Worm (Caenorhabditis elegans) whole organism, L1 larva: ENCODE data around the gene D1053.2.

ENCODE experiments used
- C34B4.2 ChIP-seq: sonication (generic microtip); optimal IDR thresholded peaks from 2 replicates; lab custom pipeline; 2017; ENCODE audit warnings: mild to moderate bottlenecking, missing genetic modification characterization, missing compliant biosample characterization
- F16B12.6 ChIP-seq: fragments of 150-350 bp; optimal IDR thresholded peaks from 2 replicates; lab custom pipeline; 2014; ENCODE audit warnings: missing biosample characterization, missing genetic modification characterization
- ama-1 ChIP-seq: fragments of 150-350 bp; optimal IDR thresholded peaks from 2 replicates; lab custom pipeline; 2014
- blmp-1 ChIP-seq: fragments of 150-350 bp; optimal IDR thresholded peaks from 2 replicates; lab custom pipeline; 2014; ENCODE audit warnings: missing biosample characterization, missing genetic modification characterization
- ceh-63 ChIP-seq: fragments of 200-800 bp; sonication (Bioruptor generic); optimal IDR thresholded peaks from 2 replicates; lab custom pipeline; 2018; ENCODE audit warnings: mild to moderate bottlenecking, missing genetic modification characterization, missing compliant biosample characterization
- ces-1 ChIP-seq: fragments of 150-350 bp; optimal IDR thresholded peaks from 2 replicates; lab custom pipeline; 2014; ENCODE audit warnings: missing biosample characterization, missing genetic modification reagents, missing genetic modification characterization
- efl-1 ChIP-seq, 4 experiments: fragments of 150-350 bp; optimal IDR thresholded peaks in 3 of 4; peaks in 1 of 4; 1 replicate in 1 of 4; 2 replicates in 3 of 4; lab custom pipeline; 2014; ENCODE audit warnings: missing biosample characterization in 2 of 4, missing genetic modification characterization in 2 of 4, missing genetic modification reagents in 2 of 4
- efl-3 ChIP-seq: fragments of 200-800 bp; sonication (Bioruptor generic); optimal IDR thresholded peaks from 2 replicates; lab custom pipeline; 2018; ENCODE audit warnings: mild to moderate bottlenecking, missing genetic modification characterization, missing compliant biosample characterization
- egl-13 ChIP-seq: sonication (generic microtip); optimal IDR thresholded peaks from 2 replicates; lab custom pipeline; 2016; ENCODE audit warnings: missing genotype, missing genetic modification reagents, missing genetic modification characterization, missing compliant biosample characterization
- elt-3 ChIP-seq, 6 experiments: fragments of 150-350 bp in 1 of 6; sonication (generic microtip); optimal IDR thresholded peaks; 2 replicates each; lab custom pipeline; 2017 to 2018; ENCODE audit warnings: missing biosample characterization in 6 of 6, missing genetic modification characterization in 6 of 6, inconsistent platforms in 1 of 6
- fkh-10 ChIP-seq: sonication (generic microtip); optimal IDR thresholded peaks from 2 replicates; lab custom pipeline; 2017; ENCODE audit warnings: missing biosample characterization, missing genetic modification reagents, missing genetic modification characterization
- fkh-4 ChIP-seq: sonication (generic microtip); optimal IDR thresholded peaks from 2 replicates; lab custom pipeline; 2016; ENCODE audit warnings: missing compliant biosample characterization, missing genetic modification characterization, borderline replicate concordance
- fkh-8 ChIP-seq: sonication (generic microtip); optimal IDR thresholded peaks from 2 replicates; lab custom pipeline; 2016; ENCODE audit warnings: mild to moderate bottlenecking, missing genetic modification characterization, missing compliant biosample characterization
- hlh-17 ChIP-seq: fragments of 200-800 bp; sonication (Bioruptor generic); optimal IDR thresholded peaks from 2 replicates; lab custom pipeline; 2018; ENCODE audit warnings: missing genetic modification characterization, mild to moderate bottlenecking, missing compliant biosample characterization, moderate library complexity, borderline replicate concordance
- hpl-2 ChIP-seq: fragments of 150-350 bp; optimal IDR thresholded peaks from 2 replicates; lab custom pipeline; 2014; ENCODE audit warnings: missing biosample characterization, missing genetic modification reagents, missing genetic modification characterization
- irx-1 ChIP-seq: sonication (generic microtip); optimal IDR thresholded peaks from 2 replicates; lab custom pipeline; 2016; ENCODE audit warnings: missing genetic modification characterization, missing compliant biosample characterization
- isw-1 ChIP-seq: fragments of 200-800 bp; sonication (Bioruptor generic); IDR thresholded peaks from 2 replicates; pipeline ENCODE4 v1.3.6; 2022; ENCODE audit warnings: missing genetic modification characterization, missing compliant biosample characterization
- lin-14 ChIP-seq: fragments of 200-800 bp; sonication (Bioruptor generic); optimal IDR thresholded peaks from 2 replicates; lab custom pipeline; 2018; ENCODE audit warnings: mild to moderate bottlenecking, missing genetic modification characterization, moderate library complexity, missing compliant biosample characterization
- lin-35 ChIP-seq, 2 experiments: fragments of 150-350 bp; optimal IDR thresholded peaks; 2 replicates each; lab custom pipeline; 2014; ENCODE audit warnings: missing biosample characterization in 2 of 2, missing genetic modification characterization in 2 of 2, missing genetic modification reagents in 2 of 2
- lin-39 ChIP-seq: fragments of 150-350 bp; optimal IDR thresholded peaks from 2 replicates; lab custom pipeline; 2014; ENCODE audit warnings: missing biosample characterization, missing genetic modification reagents, missing genetic modification characterization
- lir-3 ChIP-seq: sonication (generic microtip); optimal IDR thresholded peaks from 2 replicates; lab custom pipeline; 2016; ENCODE audit warnings: mild to moderate bottlenecking, missing genetic modification characterization, moderate library complexity, missing compliant biosample characterization; ENCODE audit not compliant: poor library complexity
- lsy-2 ChIP-seq, 2 experiments: fragments of 150-350 bp; optimal IDR thresholded peaks; 2 replicates each; lab custom pipeline; 2014; ENCODE audit warnings: missing biosample characterization in 2 of 2, missing genetic modification characterization in 2 of 2
- mef-2 ChIP-seq: fragments of 150-350 bp; optimal IDR thresholded peaks from 2 replicates; lab custom pipeline; 2014; ENCODE audit warnings: missing biosample characterization, missing genetic modification characterization
- mep-1 ChIP-seq: fragments of 150-350 bp; optimal IDR thresholded peaks from 2 replicates; lab custom pipeline; 2014; ENCODE audit warnings: missing biosample characterization, missing genetic modification characterization
- nhr-11 ChIP-seq: fragments of 150-350 bp; optimal IDR thresholded peaks from 2 replicates; lab custom pipeline; 2014; ENCODE audit warnings: missing biosample characterization, missing genetic modification characterization
- nhr-19 ChIP-seq: fragments of 200-800 bp; sonication (Bioruptor generic); conservative IDR thresholded peaks from 2 replicates; pipeline ENCODE4 v1.3.6; 2022; ENCODE audit warnings: missing genetic modification characterization, missing compliant biosample characterization
- nhr-20 ChIP-seq: sonication (generic microtip); optimal IDR thresholded peaks from 2 replicates; lab custom pipeline; 2016; ENCODE audit warnings: mild to moderate bottlenecking, missing genetic modification characterization, missing compliant biosample characterization
- nhr-28 ChIP-seq: fragments of 150-350 bp; optimal IDR thresholded peaks from 2 replicates; lab custom pipeline; 2014; ENCODE audit warnings: missing biosample characterization, missing genetic modification characterization
- nhr-47 ChIP-seq: sonication (generic microtip); optimal IDR thresholded peaks from 2 replicates; lab custom pipeline; 2016; ENCODE audit warnings: mild to moderate bottlenecking, missing genetic modification characterization, moderate library complexity, missing compliant biosample characterization
- nhr-90 ChIP-seq: sonication (generic microtip); optimal IDR thresholded peaks from 2 replicates; lab custom pipeline; 2016; ENCODE audit warnings: mild to moderate bottlenecking, missing genetic modification characterization, missing compliant biosample characterization; ENCODE audit not compliant: poor library complexity
- pax-3 ChIP-seq: fragments of 200-800 bp; sonication (Bioruptor generic); optimal IDR thresholded peaks from 2 replicates; lab custom pipeline; 2018; ENCODE audit warnings: mild to moderate bottlenecking, missing genetic modification characterization, moderate library complexity, missing compliant biosample characterization
- pqm-1 ChIP-seq: sonication (generic microtip); optimal IDR thresholded peaks from 3 replicates; lab custom pipeline; 2017; ENCODE audit warnings: missing biosample characterization, missing genetic modification characterization
- skn-1 ChIP-seq: fragments of 150-350 bp; optimal IDR thresholded peaks from 2 replicates; lab custom pipeline; 2014; ENCODE audit warnings: missing biosample characterization, missing genetic modification characterization
- snpc-4 ChIP-seq: fragments of 150-350 bp; optimal IDR thresholded peaks from 2 replicates; lab custom pipeline; 2014; ENCODE audit warnings: missing biosample characterization, missing genetic modification characterization
- sox-4 ChIP-seq: sonication (generic microtip); optimal IDR thresholded peaks from 2 replicates; lab custom pipeline; 2016; ENCODE audit warnings: missing genetic modification characterization, missing compliant biosample characterization
- sptf-1 ChIP-seq: fragments of 150-350 bp; optimal IDR thresholded peaks from 2 replicates; lab custom pipeline; 2014; ENCODE audit warnings: missing biosample characterization, missing genetic modification characterization
- sup-37 ChIP-seq: fragments of 200-800 bp; sonication (Bioruptor generic); optimal IDR thresholded peaks from 2 replicates; lab custom pipeline; 2018; ENCODE audit warnings: mild to moderate bottlenecking, missing genetic modification characterization, missing compliant biosample characterization
- swsn-7 ChIP-seq: sonication (generic microtip); optimal IDR thresholded peaks from 2 replicates; lab custom pipeline; 2016; ENCODE audit warnings: missing genetic modification characterization, missing compliant biosample characterization
- unc-30 ChIP-seq: sonication (generic microtip); optimal IDR thresholded peaks from 2 replicates; lab custom pipeline; 2017; ENCODE audit warnings: missing biosample characterization, missing genetic modification characterization
- unc-62 ChIP-seq: fragments of 150-350 bp; optimal IDR thresholded peaks from 2 replicates; lab custom pipeline; 2014; ENCODE audit warnings: missing biosample characterization, missing genetic modification reagents, missing genetic modification characterization
- vab-15 ChIP-seq: sonication (generic microtip); optimal IDR thresholded peaks from 2 replicates; lab custom pipeline; 2017; ENCODE audit warnings: missing genotype, mild to moderate bottlenecking, missing genetic modification characterization, missing compliant biosample characterization
- xbp-1 ChIP-seq: sonication (generic microtip); optimal IDR thresholded peaks from 2 replicates; lab custom pipeline; 2016; ENCODE audit warnings: missing genetic modification characterization, missing compliant biosample characterization
- zag-1 ChIP-seq: fragments of 150-350 bp; optimal IDR thresholded peaks from 2 replicates; lab custom pipeline; 2014; ENCODE audit warnings: missing biosample characterization, missing genetic modification characterization
- ztf-11 ChIP-seq, 2 experiments: sonication (generic microtip); optimal IDR thresholded peaks; 2 replicates each; lab custom pipeline; 2016 to 2017; ENCODE audit warnings: missing genetic modification characterization in 2 of 2, missing biosample characterization in 1 of 2, missing compliant biosample characterization in 1 of 2
- ztf-4 ChIP-seq: fragments of 150-350 bp; optimal IDR thresholded peaks from 2 replicates; lab custom pipeline; 2014; ENCODE audit warnings: missing biosample characterization, missing genetic modification characterization

D1053.2 gene

DNA sequence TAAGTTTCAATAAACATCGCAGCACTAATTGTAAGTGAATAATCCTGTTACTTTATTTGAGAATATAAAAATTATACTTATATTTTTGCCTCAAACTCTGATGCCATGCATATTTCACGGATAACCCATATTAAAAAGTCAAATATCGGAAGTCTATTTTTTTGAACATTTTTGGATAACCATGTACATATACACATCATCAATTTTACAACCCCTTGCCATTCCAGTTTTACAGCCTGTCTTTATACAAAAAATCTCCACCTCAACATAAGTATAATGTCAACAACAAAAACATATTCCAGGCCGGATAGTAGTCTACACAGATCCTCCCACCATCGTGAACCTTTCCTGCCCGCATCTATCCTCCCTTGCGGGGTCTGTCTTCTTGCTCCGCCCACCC, 43.7 kb upstream of the D1053.2 start, which contains the start of gene hnd-1:
Gene hnd-1 (plus strand): TSS at position 301 of the 400 bp plus-strand sequence.
- TF ChIP-seq lin-14 (GFP tag; lab: Kevin White, UChicago): no peak
- no peak for TF ChIP-seq efl-1 (optimal IDR thresholded peaks at IDR 0.05; lab: Kevin White, UChicago)
- TF ChIP-seq efl-1 (GFP tag; optimal IDR thresholded peaks at IDR 0.05 in 1 of 2; lab: Kevin White, UChicago): peak in 1 of 2 experiments; percentile 27

DNA sequence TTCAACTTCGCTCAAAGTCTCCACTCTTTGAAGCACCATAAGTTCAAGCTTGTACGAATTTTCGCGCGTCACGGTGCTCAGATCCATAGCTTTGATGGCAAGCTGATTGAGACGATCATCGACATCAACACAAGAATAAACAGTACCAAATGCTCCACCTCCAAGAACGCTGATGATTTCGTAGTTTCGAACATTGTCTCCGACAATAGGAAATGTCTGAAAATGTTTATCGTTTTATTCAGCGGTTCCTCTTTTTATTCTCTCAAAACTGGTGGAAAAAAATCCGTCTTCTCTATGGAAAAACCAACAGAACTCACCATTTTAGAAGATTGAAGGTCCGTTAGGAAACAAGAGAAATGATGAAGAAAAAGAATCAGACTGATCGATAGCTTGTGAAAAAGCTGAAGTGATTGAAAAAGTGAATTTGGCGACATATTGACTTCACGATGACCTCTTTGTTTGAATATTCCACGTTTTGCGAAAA, 40.1 kb upstream of the D1053.2 start, which contains the start of gene C44C10.7:
Gene C44C10.7 (minus strand): TSS at position 434 of the 484 bp plus-strand sequence.
- no peak for TF ChIP-seq F16B12.6 (tag; lab: Kevin White, UChicago)

ce11 chrX:11690014-11690591, 37.8 kb upstream of the D1053.2 start, which contains the start of the genes C44C10.10 and C44C10.5:
Gene C44C10.10 (plus strand): TSS chrX:11690314.
Gene C44C10.5 (plus strand): TSS chrX:11690541.
- TF ChIP-seq efl-3 (GFP tag; lab: Kevin White, UChicago): no peak
- TF ChIP-seq xbp-1 (tag; lab: Kevin White, UChicago): no peak
- TF ChIP-seq skn-1 (tag; lab: Kevin White, UChicago): no peak

- no peak for TF ChIP-seq pax-3 (tag; lab: Kevin White, UChicago)
- no peak for TF ChIP-seq ama-1
- TF ChIP-seq fkh-8 (tag; lab: Kevin White, UChicago): peak; percentile 7
- peak; percentile 66 for TF ChIP-seq skn-1 (tag; lab: Kevin White, UChicago)
- peak; percentile 55 for TF ChIP-seq blmp-1 (tag; lab: Kevin White, UChicago)
- TF ChIP-seq pqm-1 (tag; lab: Kevin White, UChicago): no peak
- TF ChIP-seq mep-1 (tag; lab: Kevin White, UChicago): peak; percentile 8
- TF ChIP-seq sox-4 (tag; lab: Kevin White, UChicago): no peak
- TF ChIP-seq nhr-19 (GFP tag; lab: Robert Waterston, UW): no peak
- no peak for TF ChIP-seq ztf-11 (tag; optimal IDR thresholded peaks at IDR 0.05; lab: Kevin White, UChicago)
- no peak for TF ChIP-seq sup-37 (GFP tag; lab: Kevin White, UChicago)
- no peak for TF ChIP-seq hlh-17
- TF ChIP-seq mef-2 (tag; lab: Kevin White, UChicago): no peak
- TF ChIP-seq lsy-2 (tag; optimal IDR thresholded peaks at IDR 0.05; lab: Kevin White, UChicago): no peak
- TF ChIP-seq ces-1 (GFP tag; lab: Kevin White, UChicago): no peak
- peak; percentile 55 for TF ChIP-seq lir-3 (tag; lab: Kevin White, UChicago)
- TF ChIP-seq xbp-1 (tag; lab: Kevin White, UChicago): peak; percentile 24
- TF ChIP-seq fkh-4 (tag; lab: Kevin White, UChicago): peak; percentile 14
- no peak for TF ChIP-seq ceh-63 (GFP tag; lab: Kevin White, UChicago)
- no peak for TF ChIP-seq fkh-10 (GFP tag; lab: Kevin White, UChicago)
- no peak for TF ChIP-seq nhr-28 (tag; lab: Kevin White, UChicago)
- no peak for TF ChIP-seq egl-13
- no peak for TF ChIP-seq ztf-4
- no peak for TF ChIP-seq hpl-2 (GFP tag; lab: Kevin White, UChicago)
- no peak for TF ChIP-seq vab-15 (tag; lab: Kevin White, UChicago)
- TF ChIP-seq nhr-20 (tag; lab: Kevin White, UChicago): peak; percentile 45
- no peak for TF ChIP-seq lin-39
- no peak for TF ChIP-seq elt-3 (tag; optimal IDR thresholded peaks at IDR 0.05; lab: Kevin White, UChicago)
- TF ChIP-seq unc-30: no peak
- no peak for TF ChIP-seq nhr-47 (tag; lab: Kevin White, UChicago)
- peak in 1 of 2 experiments; percentile 10 for TF ChIP-seq lin-35 (GFP tag; optimal IDR thresholded peaks at IDR 0.05; lab: Kevin White, UChicago)
- no peak for TF ChIP-seq C34B4.2
- no peak for TF ChIP-seq irx-1 (tag; lab: Kevin White, UChicago)
- TF ChIP-seq zag-1 (tag; lab: Kevin White, UChicago): no peak
- TF ChIP-seq swsn-7: peak; percentile 30
- TF ChIP-seq unc-62: no peak
- peak; percentile 85 for TF ChIP-seq lin-14 (GFP tag; lab: Kevin White, UChicago)
- TF ChIP-seq sptf-1: no peak
- TF ChIP-seq snpc-4 (tag; lab: Kevin White, UChicago): no peak
- peak; percentile 26 for TF ChIP-seq nhr-90 (tag; lab: Kevin White, UChicago)
- no peak for TF ChIP-seq nhr-11 (tag; lab: Kevin White, UChicago)
- no peak for TF ChIP-seq isw-1 (GFP tag; lab: Robert Waterston, UW)
These were observed 34.9 kb upstream of the D1053.2 start, which contains the start of gene smcl-1 for ce11 chrX:11693092-11693491. Gene smcl-1 (plus strand): TSS chrX:11693464.
